Worm (Caenorhabditis elegans) whole organism, early embryonic: Measurements from ENCODE around the gene C44B12.3.

Experiments used
- F13C5.2 ChIP-seq: sonication (generic microtip); optimal IDR thresholded peaks from 2 replicates; lab custom pipeline; 2017; ENCODE audit warnings: mild to moderate bottlenecking, missing genetic modification characterization, inconsistent platforms, missing compliant biosample characterization
- aly-1 ChIP-seq: sonication (generic microtip); optimal IDR thresholded peaks from 2 replicates; lab custom pipeline; 2016; ENCODE audit warnings: missing genetic modification characterization, missing compliant biosample characterization
- ama-1 ChIP-seq: fragments of 150-350 bp; optimal IDR thresholded peaks from 2 replicates; lab custom pipeline; 2014
- ceh-13 ChIP-seq: fragments of 200-800 bp; sonication (Bioruptor generic); optimal IDR thresholded peaks from 2 replicates; lab custom pipeline; 2018; ENCODE audit warnings: mild to moderate bottlenecking, missing genetic modification characterization, missing compliant biosample characterization
- hmg-4 ChIP-seq: fragments of 200-800 bp; sonication (Bioruptor generic); optimal IDR thresholded peaks from 2 replicates; lab custom pipeline; 2018; ENCODE audit warnings: mild to moderate bottlenecking, missing genetic modification characterization, missing compliant biosample characterization
- sea-1 ChIP-seq: fragments of 200-800 bp; sonication (Bioruptor generic); conservative IDR thresholded peaks from 2 replicates; pipeline ENCODE4 v1.3.6; 2022; ENCODE audit warnings: missing genetic modification characterization, missing compliant biosample characterization

ce11 chrIV:1136658-1137057, 32.1 kb downstream of the C44B12.3 start, which contains the start of gene C44B12.6:
- TF ChIP-seq F13C5.2 (tag; lab: Kevin White, UChicago) = no peak
- no peak for TF ChIP-seq sea-1 (GFP tag; lab: Robert Waterston, UW)
- no peak for TF ChIP-seq ama-1 (lab: Kevin White, UChicago)
- no peak for TF ChIP-seq ceh-13 (GFP tag; lab: Kevin White, UChicago)
- TF ChIP-seq hmg-4 = no peak
- no peak for TF ChIP-seq aly-1 (tag; lab: Kevin White, UChicago)
